Fruit fly (Drosophila melanogaster) whole organism, embryonic: Measurements from ENCODE around the gene Larp7.
A peak's percentile ranks its signal among the peaks of the same experiment; 100 is the strongest.

Experiments
- CG10979 ChIP-seq: fragments of 200-800 bp; sonication (Bioruptor generic); optimal IDR thresholded peaks from 2 replicates; lab custom pipeline; 2018; ENCODE audit warnings: missing biosample characterization, mild to moderate bottlenecking, missing genetic modification characterization, moderate library complexity
- CG11696 ChIP-seq: fragments of 200-800 bp; sonication (Bioruptor generic); IDR thresholded peaks from 2 replicates; pipeline ENCODE4 v1.3.6; 2022; ENCODE audit warnings: missing biosample characterization, missing genetic modification characterization
- CG12071 ChIP-seq: fragments of 200-800 bp; sonication (Bioruptor generic); optimal IDR thresholded peaks from 3 replicates; lab custom pipeline; 2018; ENCODE audit warnings: missing biosample characterization, mild to moderate bottlenecking, missing genetic modification characterization
- CG13624 ChIP-seq: fragments of 200-800 bp; sonication (Bioruptor generic); optimal IDR thresholded peaks from 2 replicates; lab custom pipeline; 2016; ENCODE audit warnings: missing biosample characterization, missing genetic modification characterization
- CG14860 ChIP-seq: fragments of 200-800 bp; sonication (Bioruptor generic); IDR thresholded peaks from 3 replicates; pipeline ENCODE4 v1.3.6; 2022; ENCODE audit warnings: missing biosample characterization, missing genetic modification characterization; ENCODE audit not compliant: partially characterized antibody
- CG17186 ChIP-seq: fragments of 200-800 bp; sonication (Bioruptor generic); optimal IDR thresholded peaks from 3 replicates; lab custom pipeline; 2017; ENCODE audit warnings: missing biosample characterization, missing genetic modification reagents, missing genetic modification characterization
- CG17359 ChIP-seq: fragments of 200-800 bp; sonication (Bioruptor generic); optimal IDR thresholded peaks from 3 replicates; lab custom pipeline; 2018; ENCODE audit warnings: missing biosample characterization, mild to moderate bottlenecking, missing genetic modification characterization, moderate library complexity
- CG18599 ChIP-seq: fragments of 200-800 bp; sonication (Bioruptor generic); optimal IDR thresholded peaks from 3 replicates; lab custom pipeline; 2017; ENCODE audit warnings: missing biosample characterization, missing genetic modification characterization, mild to moderate bottlenecking, moderate library complexity, missing genetic modification reagents
- CG30431 ChIP-seq: fragments of 200-800 bp; sonication (Bioruptor generic); optimal IDR thresholded peaks from 2 replicates; lab custom pipeline; 2017; ENCODE audit warnings: missing biosample characterization, missing genetic modification characterization
- CG32767 ChIP-seq: fragments of 200-800 bp; sonication (Bioruptor generic); IDR thresholded peaks from 2 replicates; pipeline ENCODE4 v1.3.6; 2022; ENCODE audit warnings: missing biosample characterization, missing genetic modification characterization
- CG3838 ChIP-seq: fragments of 200-800 bp; sonication (Bioruptor generic); optimal IDR thresholded peaks from 3 replicates; lab custom pipeline; 2016; ENCODE audit warnings: missing biosample characterization, missing genetic modification characterization
- CG4854 ChIP-seq: fragments of 200-800 bp; sonication (Bioruptor generic); optimal IDR thresholded peaks from 2 replicates; lab custom pipeline; 2016; ENCODE audit warnings: missing biosample characterization, missing genetic modification characterization, inconsistent platforms
- CG5180 ChIP-seq: fragments of 200-800 bp; sonication (Bioruptor generic); optimal IDR thresholded peaks from 3 replicates; lab custom pipeline; 2017; ENCODE audit warnings: missing biosample characterization, missing genetic modification characterization, mild to moderate bottlenecking, moderate library complexity, missing genetic modification reagents
- CG6854 ChIP-seq: fragments of 200-800 bp; sonication (Bioruptor generic); optimal IDR thresholded peaks from 3 replicates; lab custom pipeline; 2017; ENCODE audit warnings: missing biosample characterization, mild to moderate bottlenecking, missing genetic modification characterization
- CG7786 ChIP-seq: fragments of 200-800 bp; sonication (Bioruptor generic); optimal IDR thresholded peaks from 2 replicates; lab custom pipeline; 2016; ENCODE audit warnings: missing biosample characterization, missing genetic modification characterization
- CG7928 ChIP-seq: fragments of 200-800 bp; sonication (Bioruptor generic); optimal IDR thresholded peaks from 2 replicates; lab custom pipeline; 2017; ENCODE audit warnings: missing biosample characterization, mild to moderate bottlenecking, missing genetic modification characterization
- CG8944 ChIP-seq: fragments of 200-800 bp; sonication (Bioruptor generic); optimal IDR thresholded peaks from 3 replicates; lab custom pipeline; 2016; ENCODE audit warnings: missing biosample characterization, missing genetic modification characterization
- CG9817 ChIP-seq: fragments of 200-800 bp; sonication (Bioruptor generic); optimal IDR thresholded peaks from 2 replicates; lab custom pipeline; 2018; ENCODE audit warnings: missing biosample characterization, mild to moderate bottlenecking, missing genetic modification characterization, moderate library complexity
- CG9876 ChIP-seq: fragments of 200-800 bp; sonication (Bioruptor generic); optimal IDR thresholded peaks from 2 replicates; lab custom pipeline; 2016; ENCODE audit warnings: missing biosample characterization, missing genetic modification characterization
- CG9932 ChIP-seq: fragments of 200-800 bp; sonication (Bioruptor generic); IDR thresholded peaks from 2 replicates; pipeline ENCODE4 v1.3.6; 2022; ENCODE audit warnings: missing biosample characterization, missing genetic modification characterization
- Deaf1 ChIP-seq: fragments of 200-800 bp; optimal IDR thresholded peaks from 3 replicates; lab custom pipeline; 2019; ENCODE audit warnings: missing biosample characterization, mild to moderate bottlenecking, missing genetic modification characterization, moderate library complexity
- Dll ChIP-seq: fragments of 200-800 bp; sonication (Bioruptor generic); IDR thresholded peaks from 4 replicates; pipeline ENCODE4 v1.3.6; 2022; ENCODE audit warnings: missing biosample characterization, missing genetic modification characterization; ENCODE audit not compliant: partially characterized antibody
- Hey ChIP-seq: fragments of 200-800 bp; sonication (Bioruptor generic); optimal IDR thresholded peaks from 3 replicates; lab custom pipeline; 2018; ENCODE audit warnings: missing biosample characterization, mild to moderate bottlenecking, missing genetic modification characterization
- Hmr ChIP-seq: fragments of 200-800 bp; sonication (Bioruptor generic); optimal IDR thresholded peaks from 3 replicates; lab custom pipeline; 2017; ENCODE audit warnings: mild to moderate bottlenecking, missing biosample characterization, missing genetic modification reagents, missing genetic modification characterization
- Lpt ChIP-seq: fragments of >200 bp; optimal IDR thresholded peaks from 2 replicates; lab custom pipeline; 2018; ENCODE audit warnings: missing biosample characterization, missing genetic modification characterization
- Mes4 ChIP-seq: fragments of 200-800 bp; sonication (Bioruptor generic); optimal IDR thresholded peaks from 2 replicates; lab custom pipeline; 2016; ENCODE audit warnings: missing biosample characterization, missing genetic modification characterization
- Oaz ChIP-seq: fragments of 200-800 bp; sonication (Bioruptor generic); IDR thresholded peaks from 2 replicates; pipeline ENCODE4 v1.3.6; 2022; ENCODE audit warnings: missing biosample characterization, missing genetic modification characterization
- Pdp1 ChIP-seq, 2 experiments: fragments of 200-800 bp; sonication (Bioruptor generic); optimal IDR thresholded peaks; 3 replicates each; lab custom pipeline; 2016; ENCODE audit warnings: missing biosample characterization in 2 of 2, missing genetic modification characterization in 2 of 2, mild to moderate bottlenecking in 1 of 2, moderate library complexity in 1 of 2
- Sox100B ChIP-seq: fragments of 200-800 bp; sonication (Bioruptor generic); optimal IDR thresholded peaks from 3 replicates; lab custom pipeline; 2018; ENCODE audit warnings: missing biosample characterization, mild to moderate bottlenecking, missing genetic modification characterization
- Sry-δ ChIP-seq: fragments of 200-800 bp; sonication (Bioruptor generic); optimal IDR thresholded peaks from 2 replicates; lab custom pipeline; 2016; ENCODE audit warnings: missing biosample characterization, missing genetic modification characterization
- az2 ChIP-seq: fragments of 200-800 bp; sonication (Bioruptor generic); optimal IDR thresholded peaks from 3 replicates; lab custom pipeline; 2016; ENCODE audit warnings: missing biosample characterization, missing genetic modification characterization
- bab2 ChIP-seq: fragments of 200-800 bp; sonication (Bioruptor generic); optimal IDR thresholded peaks from 2 replicates; lab custom pipeline; 2016; ENCODE audit warnings: missing biosample characterization, missing genetic modification characterization
- bigmax ChIP-seq: fragments of 200-800 bp; sonication (Bioruptor generic); optimal IDR thresholded peaks from 2 replicates; lab custom pipeline; 2018; ENCODE audit warnings: missing biosample characterization, mild to moderate bottlenecking, missing genetic modification characterization
- danr ChIP-seq: fragments of 200-800 bp; sonication (Bioruptor generic); IDR thresholded peaks from 2 replicates; pipeline ENCODE4 v1.3.6; 2022; ENCODE audit warnings: missing biosample characterization, missing genetic modification characterization
- dimm ChIP-seq: fragments of 200-800 bp; sonication (Bioruptor generic); IDR thresholded peaks from 2 replicates; pipeline ENCODE4 v1.3.6; 2022; ENCODE audit warnings: missing biosample characterization, missing genetic modification characterization
- ems ChIP-seq: fragments of 200-800 bp; sonication (Bioruptor generic); optimal IDR thresholded peaks from 3 replicates; lab custom pipeline; 2016; ENCODE audit warnings: missing biosample characterization, missing genetic modification characterization
- h ChIP-seq: fragments of >200 bp; optimal IDR thresholded peaks from 2 replicates; lab custom pipeline; 2017
- hb ChIP-seq: fragments of 200-800 bp; sonication (Bioruptor generic); IDR thresholded peaks from 3 replicates; pipeline ENCODE4 v1.3.6; 2022; ENCODE audit warnings: missing biosample characterization, missing genetic modification characterization; ENCODE audit not compliant: partially characterized antibody
- lbe ChIP-seq: fragments of 200-800 bp; sonication (Bioruptor generic); optimal IDR thresholded peaks from 2 replicates; lab custom pipeline; 2016; ENCODE audit warnings: missing biosample characterization, mild to moderate bottlenecking, missing genetic modification characterization
- lilli ChIP-seq: fragments of 200-800 bp; sonication (Bioruptor generic); optimal IDR thresholded peaks from 3 replicates; lab custom pipeline; 2016; ENCODE audit warnings: missing biosample characterization, missing genetic modification characterization
- luna ChIP-seq: fragments of 200-800 bp; sonication (Bioruptor generic); optimal IDR thresholded peaks from 2 replicates; lab custom pipeline; 2016; ENCODE audit warnings: missing biosample characterization, missing genetic modification characterization
- mam ChIP-seq: fragments of 200-800 bp; sonication (Bioruptor generic); optimal IDR thresholded peaks from 3 replicates; lab custom pipeline; 2016; ENCODE audit warnings: missing biosample characterization, missing genetic modification characterization
- nerfin-1 ChIP-seq: fragments of 200-800 bp; sonication (Bioruptor generic); optimal IDR thresholded peaks from 3 replicates; lab custom pipeline; 2019; ENCODE audit warnings: missing biosample characterization, mild to moderate bottlenecking, missing genetic modification characterization, moderate library complexity
- psq ChIP-seq: fragments of 200-800 bp; sonication (Bioruptor generic); optimal IDR thresholded peaks from 2 replicates; lab custom pipeline; 2017; ENCODE audit warnings: missing biosample characterization, missing genetic modification characterization
- seq ChIP-seq: fragments of 200-800 bp; sonication (Bioruptor generic); IDR thresholded peaks from 2 replicates; pipeline ENCODE4 v1.3.6; 2022; ENCODE audit warnings: missing biosample characterization, missing genetic modification characterization
- shn ChIP-seq: fragments of 200-800 bp; sonication (Bioruptor generic); optimal IDR thresholded peaks from 3 replicates; lab custom pipeline; 2016; ENCODE audit warnings: missing biosample characterization, missing genetic modification characterization
- sqz ChIP-seq: fragments of 200-800 bp; sonication (Bioruptor generic); optimal IDR thresholded peaks from 3 replicates; lab custom pipeline; 2018; ENCODE audit warnings: missing biosample characterization, mild to moderate bottlenecking, missing genetic modification characterization
- stwl ChIP-seq: fragments of 200-800 bp; sonication (Bioruptor generic); optimal IDR thresholded peaks from 3 replicates; lab custom pipeline; 2018; ENCODE audit warnings: missing biosample characterization, mild to moderate bottlenecking, missing genetic modification characterization, moderate library complexity
- trem ChIP-seq: fragments of 200-800 bp; optimal IDR thresholded peaks from 3 replicates; lab custom pipeline; 2019; ENCODE audit warnings: missing biosample characterization, mild to moderate bottlenecking, missing genetic modification characterization, moderate library complexity
- unc-4 ChIP-seq: fragments of 200-800 bp; sonication (Bioruptor generic); IDR thresholded peaks from 2 replicates; pipeline ENCODE4 v1.3.6; 2022; ENCODE audit warnings: missing biosample characterization, missing genetic modification characterization; ENCODE audit not compliant: partially characterized antibody
- wdn ChIP-seq: fragments of 200-800 bp; sonication (Bioruptor generic); IDR thresholded peaks from 2 replicates; pipeline ENCODE4 v1.3.6; 2022; ENCODE audit warnings: missing biosample characterization, missing genetic modification characterization

Gene Larp7

DNA sequence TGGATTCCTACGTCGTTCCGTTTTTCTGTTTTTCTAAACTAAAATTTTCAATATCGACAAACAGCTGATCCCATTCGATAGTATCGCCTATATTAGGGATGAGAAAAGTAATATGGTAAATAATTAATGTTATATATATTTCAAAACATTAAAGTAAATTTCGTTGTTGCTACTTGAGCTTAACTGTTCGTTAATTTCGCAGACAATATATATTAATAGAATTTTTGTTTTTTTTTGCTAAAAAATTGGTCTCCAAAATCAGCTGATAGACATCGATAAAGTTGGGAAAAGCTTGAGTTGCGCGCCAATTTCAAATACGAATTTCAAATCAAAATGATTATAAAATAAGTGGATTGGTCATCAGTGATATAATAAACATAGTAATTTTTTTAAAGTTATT, 47.3 kb upstream of the Larp7 start, which contains the start of gene CG12118 (continued):
- TF ChIP-seq CG12071 (GFP tag; lab: Kevin White, UChicago): no peak
- no peak for TF ChIP-seq bigmax (GFP tag; lab: Kevin White, UChicago)
- TF ChIP-seq CG30431 (GFP tag; lab: Kevin White, UChicago): peak; percentile 8
- TF ChIP-seq ems (GFP tag; lab: Kevin White, UChicago): peak; percentile 17
- peak; percentile 74 for TF ChIP-seq CG9817 (tag; lab: Kevin White, UChicago)
- TF ChIP-seq lilli (GFP tag; lab: Kevin White, UChicago): peak; percentile 82
- peak; percentile 55 for TF ChIP-seq mam (GFP tag; lab: Kevin White, UChicago)
- peak; percentile 22 for TF ChIP-seq CG7928 (GFP tag; lab: Kevin White, UChicago)
- peak; percentile 43 for TF ChIP-seq sqz (GFP tag; lab: Kevin White, UChicago)
- peak; percentile 72 for TF ChIP-seq CG18599
- no peak for TF ChIP-seq CG9876 (GFP tag; lab: Kevin White, UChicago)
- TF ChIP-seq Sox100B (GFP tag; lab: Kevin White, UChicago): peak; percentile 67
- TF ChIP-seq CG4854: peak; percentile 55
- TF ChIP-seq CG13624 (GFP tag; lab: Kevin White, UChicago): peak; percentile 5
- TF ChIP-seq CG6854 (GFP tag; lab: Kevin White, UChicago): no peak
- TF ChIP-seq Dll (GFP tag; lab: Robert Waterston, UW): peak; percentile 97
- peak; percentile 30 for TF ChIP-seq psq (GFP tag; lab: Kevin White, UChicago)
- TF ChIP-seq dimm (GFP tag; lab: Robert Waterston, UW): peak; percentile 39; the same call in 1 of the 2 replicates
- TF ChIP-seq h (lab: Kevin White, UChicago): no peak
- TF ChIP-seq Mes4: no peak
- peak; percentile 89 for TF ChIP-seq CG9932 (GFP tag; lab: Robert Waterston, UW)
- no peak for TF ChIP-seq CG5180 (GFP tag; lab: Kevin White, UChicago)
- TF ChIP-seq lbe (GFP tag; lab: Kevin White, UChicago): peak; percentile 84
- peak; percentile 89 for TF ChIP-seq az2
- no peak for TF ChIP-seq luna (GFP tag; lab: Kevin White, UChicago)
- peak; percentile 72 for TF ChIP-seq CG10979
- peak; percentile 35 to 52 for TF ChIP-seq Pdp1 (GFP tag; optimal IDR thresholded peaks at IDR 0.05; lab: Kevin White, UChicago)
- peak; percentile 72 for TF ChIP-seq Hmr (GFP tag; lab: Kevin White, UChicago)
- no peak for TF ChIP-seq Lpt (GFP tag; lab: Kevin White, UChicago)
- peak; percentile 38 for TF ChIP-seq CG17186 (GFP tag; lab: Kevin White, UChicago)
- TF ChIP-seq CG3838 (GFP tag; lab: Kevin White, UChicago): peak; percentile 38
- TF ChIP-seq nerfin-1: peak; percentile 59
- TF ChIP-seq hb: peak; percentile 84
- TF ChIP-seq unc-4 (GFP tag; lab: Robert Waterston, UW): peak; percentile 96
- TF ChIP-seq Hey: no peak
- peak; percentile 88 for TF ChIP-seq wdn
- 0 out of 2 replicates have a peak, but pooled peaks have one; percentile 46 for TF ChIP-seq danr (GFP tag; lab: Robert Waterston, UW)
- TF ChIP-seq Oaz (GFP tag; lab: Robert Waterston, UW): peak; percentile 48; the same call in 1 of the 2 replicates
- no peak for TF ChIP-seq shn (GFP tag; lab: Kevin White, UChicago)
- peak; percentile 20 for TF ChIP-seq CG7786 (GFP tag; lab: Kevin White, UChicago)
- no peak for TF ChIP-seq CG11696 (GFP tag; lab: Robert Waterston, UW)
- TF ChIP-seq trem: peak; percentile 73
- TF ChIP-seq CG32767 (GFP tag; lab: Robert Waterston, UW): peak; percentile 68; the same call in 1 of the 2 replicates
- peak; percentile 29 for TF ChIP-seq CG8944 (GFP tag; lab: Kevin White, UChicago)
- peak; percentile 36 for TF ChIP-seq Deaf1 (tag; lab: Kevin White, UChicago)
- TF ChIP-seq stwl (tag; lab: Kevin White, UChicago): peak; percentile 35
- TF ChIP-seq CG14860 (GFP tag; lab: Robert Waterston, UW): peak; percentile 78
- peak; percentile 40 for TF ChIP-seq bab2 (GFP tag; lab: Kevin White, UChicago)
- TF ChIP-seq CG17359 (tag; lab: Kevin White, UChicago): peak; percentile 80
- TF ChIP-seq seq (GFP tag; lab: Robert Waterston, UW): peak; percentile 73
- TF ChIP-seq Sry-δ (GFP tag; lab: Kevin White, UChicago): peak; percentile 79
